Worm (Caenorhabditis elegans) whole organism, mixed stage, embryonic: ENCODE measurements around the gene nphp-2.

Experiments
- elt-3 ChIP-seq: fragments of 150-350 bp; optimal IDR thresholded peaks from 2 replicates; lab custom pipeline; 2014; ENCODE audit warnings: missing biosample characterization, missing genetic modification characterization
- flh-1 ChIP-seq: fragments of 200-800 bp; sonication (Bioruptor generic); optimal IDR thresholded peaks from 2 replicates; lab custom pipeline; 2018; ENCODE audit warnings: mild to moderate bottlenecking, missing genetic modification characterization, moderate library complexity, missing compliant biosample characterization
- nhr-76 ChIP-seq: sonication (generic microtip); optimal IDR thresholded peaks from 2 replicates; lab custom pipeline; 2017; ENCODE audit warnings: missing biosample characterization, missing genetic modification characterization
- sem-2 ChIP-seq: fragments of 200-800 bp; sonication (Bioruptor generic); optimal IDR thresholded peaks from 2 replicates; lab custom pipeline; 2018; ENCODE audit warnings: mild to moderate bottlenecking, missing genetic modification characterization, missing compliant biosample characterization

DNA sequence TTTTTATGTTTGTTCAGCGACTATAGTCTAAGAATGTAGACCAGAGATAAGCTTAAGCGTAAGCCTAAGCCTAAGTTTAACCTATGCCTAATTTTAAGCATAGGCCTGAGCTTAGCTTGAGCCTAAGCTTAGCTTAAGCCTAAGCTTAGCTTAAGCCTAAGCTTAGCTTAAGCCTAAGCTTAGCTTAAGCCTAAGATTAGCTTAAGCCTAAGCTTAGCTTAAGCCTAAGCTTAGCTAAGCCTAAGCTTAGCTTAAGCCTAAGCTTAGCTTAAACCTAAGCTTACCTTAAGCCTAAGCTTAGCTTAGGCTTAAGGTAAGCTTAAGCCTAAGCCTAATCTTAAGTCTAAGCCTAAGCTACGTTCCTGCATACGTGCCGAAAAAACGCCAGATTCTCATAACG, 47.0 kb upstream of the nphp-2 start:
- TF ChIP-seq elt-3 (tag; lab: Kevin White, UChicago) (no peak), flh-1 (no peak), nhr-76 (tag; lab: Kevin White, UChicago) (no peak), sem-2 (GFP tag; lab: Kevin White, UChicago) (no peak)
